Worm (Caenorhabditis elegans) whole organism, L1 larva: ENCODE measurements around the gene B0334.20.

ENCODE experiments used
- C16A3.4 ChIP-seq: fragments of 150-350 bp; optimal IDR thresholded peaks from 2 replicates; lab custom pipeline; 2014; ENCODE audit warnings: missing biosample characterization, missing genetic modification characterization
- F16B12.6 ChIP-seq: fragments of 150-350 bp; optimal IDR thresholded peaks from 2 replicates; lab custom pipeline; 2014; ENCODE audit warnings: missing biosample characterization, missing genetic modification characterization
- ceh-8 ChIP-seq: fragments of 200-800 bp; sonication (Bioruptor generic); optimal IDR thresholded peaks from 2 replicates; lab custom pipeline; 2018; ENCODE audit warnings: mild to moderate bottlenecking, missing genetic modification characterization, moderate library complexity, missing compliant biosample characterization
- ceh-82 ChIP-seq, 3 experiments: fragments of 150-350 bp in 1 of 3; sonication (generic microtip) in 2 of 3; optimal IDR thresholded peaks; 2 replicates each; lab custom pipeline; 2014 to 2017; ENCODE audit warnings: missing biosample characterization in 3 of 3, missing genetic modification characterization in 3 of 3
- ceh-88 ChIP-seq: fragments of 200-800 bp; sonication (Bioruptor generic); IDR thresholded peaks from 2 replicates; pipeline ENCODE4 v1.3.6; 2022; ENCODE audit warnings: missing genetic modification characterization, missing compliant biosample characterization
- ceh-90 ChIP-seq: sonication (generic microtip); optimal IDR thresholded peaks from 2 replicates; lab custom pipeline; 2016; ENCODE audit warnings: missing genetic modification characterization, missing compliant biosample characterization
- dpl-1 ChIP-seq, 3 experiments: fragments of 150-350 bp in 2 of 3; sonication (generic microtip) in 1 of 3; optimal IDR thresholded peaks; 2 replicates each; lab custom pipeline; 2014 to 2017; ENCODE audit warnings: missing biosample characterization in 3 of 3, missing genetic modification characterization in 3 of 3, missing genetic modification reagents in 3 of 3
- dsc-1 ChIP-seq: sonication (generic microtip); optimal IDR thresholded peaks from 2 replicates; lab custom pipeline; 2016; ENCODE audit warnings: mild to moderate bottlenecking, missing genetic modification characterization, missing compliant biosample characterization
- efl-1 ChIP-seq, 4 experiments: fragments of 150-350 bp; optimal IDR thresholded peaks in 3 of 4; peaks in 1 of 4; 1 replicate in 1 of 4; 2 replicates in 3 of 4; lab custom pipeline; 2014; ENCODE audit warnings: missing biosample characterization in 2 of 4, missing genetic modification characterization in 2 of 4, missing genetic modification reagents in 2 of 4
- elt-2 ChIP-seq: sonication (generic microtip); optimal IDR thresholded peaks from 2 replicates; lab custom pipeline; 2016; ENCODE audit warnings: missing genetic modification characterization, mild to moderate bottlenecking, inconsistent platforms, missing compliant biosample characterization, missing genetic modification reagents
- fkh-8 ChIP-seq: sonication (generic microtip); optimal IDR thresholded peaks from 2 replicates; lab custom pipeline; 2016; ENCODE audit warnings: mild to moderate bottlenecking, missing genetic modification characterization, missing compliant biosample characterization
- hlh-4 ChIP-seq: sonication (generic microtip); optimal IDR thresholded peaks from 2 replicates; lab custom pipeline; 2016; ENCODE audit warnings: mild to moderate bottlenecking, missing genetic modification characterization, missing compliant biosample characterization
- isw-1 ChIP-seq: fragments of 200-800 bp; sonication (Bioruptor generic); IDR thresholded peaks from 2 replicates; pipeline ENCODE4 v1.3.6; 2022; ENCODE audit warnings: missing genetic modification characterization, missing compliant biosample characterization
- lin-14 ChIP-seq: fragments of 200-800 bp; sonication (Bioruptor generic); optimal IDR thresholded peaks from 2 replicates; lab custom pipeline; 2018; ENCODE audit warnings: mild to moderate bottlenecking, missing genetic modification characterization, moderate library complexity, missing compliant biosample characterization
- lin-39 ChIP-seq: fragments of 150-350 bp; optimal IDR thresholded peaks from 2 replicates; lab custom pipeline; 2014; ENCODE audit warnings: missing biosample characterization, missing genetic modification reagents, missing genetic modification characterization
- lir-3 ChIP-seq: sonication (generic microtip); optimal IDR thresholded peaks from 2 replicates; lab custom pipeline; 2016; ENCODE audit warnings: mild to moderate bottlenecking, missing genetic modification characterization, moderate library complexity, missing compliant biosample characterization; ENCODE audit not compliant: poor library complexity
- lsy-2 ChIP-seq, 2 experiments: fragments of 150-350 bp; optimal IDR thresholded peaks; 2 replicates each; lab custom pipeline; 2014; ENCODE audit warnings: missing biosample characterization in 2 of 2, missing genetic modification characterization in 2 of 2
- mdl-1 ChIP-seq, 2 experiments: fragments of 150-350 bp; optimal IDR thresholded peaks; 2 replicates each; lab custom pipeline; 2014 to 2017; ENCODE audit warnings: missing biosample characterization in 2 of 2, missing genetic modification characterization in 2 of 2, inconsistent platforms in 1 of 2
- mep-1 ChIP-seq: fragments of 150-350 bp; optimal IDR thresholded peaks from 2 replicates; lab custom pipeline; 2014; ENCODE audit warnings: missing biosample characterization, missing genetic modification characterization
- nhr-11 ChIP-seq: fragments of 150-350 bp; optimal IDR thresholded peaks from 2 replicates; lab custom pipeline; 2014; ENCODE audit warnings: missing biosample characterization, missing genetic modification characterization
- nhr-12 ChIP-seq: sonication (generic microtip); optimal IDR thresholded peaks from 2 replicates; lab custom pipeline; 2017; ENCODE audit warnings: missing biosample characterization, missing genetic modification characterization
- nhr-19 ChIP-seq: fragments of 200-800 bp; sonication (Bioruptor generic); conservative IDR thresholded peaks from 2 replicates; pipeline ENCODE4 v1.3.6; 2022; ENCODE audit warnings: missing genetic modification characterization, missing compliant biosample characterization
- nhr-20 ChIP-seq: sonication (generic microtip); optimal IDR thresholded peaks from 2 replicates; lab custom pipeline; 2016; ENCODE audit warnings: mild to moderate bottlenecking, missing genetic modification characterization, missing compliant biosample characterization
- nhr-28 ChIP-seq: fragments of 150-350 bp; optimal IDR thresholded peaks from 2 replicates; lab custom pipeline; 2014; ENCODE audit warnings: missing biosample characterization, missing genetic modification characterization
- nhr-71 ChIP-seq: sonication (generic microtip); optimal IDR thresholded peaks from 2 replicates; lab custom pipeline; 2016; ENCODE audit warnings: mild to moderate bottlenecking, missing genetic modification characterization, moderate library complexity, missing compliant biosample characterization
- nhr-76 ChIP-seq: sonication (generic microtip); optimal IDR thresholded peaks from 2 replicates; lab custom pipeline; 2017; ENCODE audit warnings: missing biosample characterization, missing genetic modification characterization
- nhr-84 ChIP-seq: sonication (generic microtip); optimal IDR thresholded peaks from 2 replicates; lab custom pipeline; 2017; ENCODE audit warnings: missing biosample characterization, missing genetic modification characterization
- nhr-90 ChIP-seq: sonication (generic microtip); optimal IDR thresholded peaks from 2 replicates; lab custom pipeline; 2016; ENCODE audit warnings: mild to moderate bottlenecking, missing genetic modification characterization, missing compliant biosample characterization; ENCODE audit not compliant: poor library complexity
- pqm-1 ChIP-seq: sonication (generic microtip); optimal IDR thresholded peaks from 3 replicates; lab custom pipeline; 2017; ENCODE audit warnings: missing biosample characterization, missing genetic modification characterization
- rnt-1 ChIP-seq: sonication (generic microtip); optimal IDR thresholded peaks from 2 replicates; lab custom pipeline; 2016; ENCODE audit warnings: mild to moderate bottlenecking, missing genetic modification characterization, moderate library complexity, missing compliant biosample characterization
- snpc-4 ChIP-seq: fragments of 150-350 bp; optimal IDR thresholded peaks from 2 replicates; lab custom pipeline; 2014; ENCODE audit warnings: missing biosample characterization, missing genetic modification characterization
- sox-4 ChIP-seq: sonication (generic microtip); optimal IDR thresholded peaks from 2 replicates; lab custom pipeline; 2016; ENCODE audit warnings: missing genetic modification characterization, missing compliant biosample characterization
- swsn-7 ChIP-seq: sonication (generic microtip); optimal IDR thresholded peaks from 2 replicates; lab custom pipeline; 2016; ENCODE audit warnings: missing genetic modification characterization, missing compliant biosample characterization
- tbx-2 ChIP-seq: sonication (generic microtip); optimal IDR thresholded peaks from 2 replicates; lab custom pipeline; 2016; ENCODE audit warnings: missing genetic modification characterization, missing compliant biosample characterization
- unc-62 ChIP-seq: fragments of 150-350 bp; optimal IDR thresholded peaks from 2 replicates; lab custom pipeline; 2014; ENCODE audit warnings: missing biosample characterization, missing genetic modification reagents, missing genetic modification characterization
- unc-86 ChIP-seq: sonication (generic microtip); optimal IDR thresholded peaks from 2 replicates; lab custom pipeline; 2016; ENCODE audit warnings: missing genetic modification characterization, missing compliant biosample characterization
- unc-98 ChIP-seq: fragments of 200-800 bp; sonication (Bioruptor generic); IDR thresholded peaks from 2 replicates; pipeline ENCODE4 v1.3.6; 2022; ENCODE audit warnings: missing genetic modification characterization, missing compliant biosample characterization
- ztf-11 ChIP-seq, 2 experiments: sonication (generic microtip); optimal IDR thresholded peaks; 2 replicates each; lab custom pipeline; 2016 to 2017; ENCODE audit warnings: missing genetic modification characterization in 2 of 2, missing biosample characterization in 1 of 2, missing compliant biosample characterization in 1 of 2

The B0334.20 gene

DNA sequence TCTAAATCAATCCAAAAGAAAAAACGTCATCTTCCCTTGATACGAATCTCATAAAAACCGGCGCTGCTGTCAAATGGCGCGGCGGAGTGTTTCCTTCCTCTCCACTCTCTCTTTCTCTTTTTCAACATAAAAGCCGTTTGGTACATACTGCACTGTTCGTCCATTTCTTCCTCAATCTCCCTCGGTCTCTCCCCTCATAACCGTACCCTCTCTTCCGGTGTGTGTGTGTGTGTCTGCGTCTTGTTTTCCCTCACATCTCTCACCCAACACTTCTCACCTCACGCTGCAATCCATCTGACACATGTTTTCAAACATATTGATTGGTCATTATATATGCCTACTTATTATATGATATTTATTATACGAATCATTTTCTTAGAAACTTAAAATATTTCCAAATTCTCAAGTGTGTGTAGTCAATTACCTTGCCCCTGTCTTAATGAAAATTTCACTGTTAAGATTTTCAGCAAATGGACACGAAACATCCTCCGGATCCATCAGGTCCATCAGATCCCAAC, 35.8 kb downstream of the B0334.20 start, which contains the start of the genes aars-1 and rga-1 (continued):
- TF ChIP-seq lin-14 (GFP tag; lab: Kevin White, UChicago): peak; percentile 87
- TF ChIP-seq nhr-84 (tag; lab: Kevin White, UChicago): no peak
- TF ChIP-seq efl-1 (optimal IDR thresholded peaks at IDR 0.05; lab: Kevin White, UChicago): peak; percentile 41 to 47
- TF ChIP-seq efl-1 (GFP tag; optimal IDR thresholded peaks at IDR 0.05 in 1 of 2; lab: Kevin White, UChicago): peak; percentile 29 to 91
- peak; percentile 76 for TF ChIP-seq mep-1
- TF ChIP-seq F16B12.6 (tag; lab: Kevin White, UChicago): no peak
- TF ChIP-seq nhr-71 (tag; lab: Kevin White, UChicago): peak; percentile 57
- peak; percentile 24 for TF ChIP-seq swsn-7 (tag; lab: Kevin White, UChicago)
- no peak for TF ChIP-seq nhr-11 (tag; lab: Kevin White, UChicago)
- TF ChIP-seq isw-1: no peak
- no peak for TF ChIP-seq unc-98 (GFP tag; lab: Robert Waterston, UW)
- TF ChIP-seq hlh-4 (tag; lab: Kevin White, UChicago): no peak
- peak in 1 of 3 experiments; percentile 52 for TF ChIP-seq ceh-82 (tag; optimal IDR thresholded peaks at IDR 0.05; lab: Kevin White, UChicago)
- peak; percentile 8 for TF ChIP-seq elt-2
- TF ChIP-seq tbx-2 (tag; lab: Kevin White, UChicago): peak; percentile 55
- TF ChIP-seq unc-86 (tag; lab: Kevin White, UChicago): no peak
- peak; percentile 36 for TF ChIP-seq dsc-1 (tag; lab: Kevin White, UChicago)
- TF ChIP-seq, all 84 proteins: peak for 29

DNA sequence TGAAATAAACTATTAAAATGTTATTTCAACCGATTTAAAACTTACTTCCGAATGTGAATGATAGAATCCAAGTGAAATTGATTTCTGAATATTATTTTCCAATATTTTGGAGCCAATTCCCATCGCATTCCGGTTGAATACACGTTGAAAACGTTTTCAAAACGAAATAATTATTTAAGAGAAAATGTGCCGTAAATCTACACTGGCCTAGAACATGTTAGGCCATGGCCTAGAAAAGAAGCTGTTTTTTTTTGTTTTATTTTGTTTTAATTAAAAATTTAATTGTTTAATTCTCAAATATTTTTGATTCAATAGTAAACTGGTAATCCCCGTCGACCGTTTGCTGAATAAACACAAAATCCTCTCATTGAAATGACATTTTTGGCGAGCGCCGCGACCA, 36.4 kb downstream of the B0334.20 start:
- no peak for TF ChIP-seq nhr-90 (tag; lab: Kevin White, UChicago)
- TF ChIP-seq efl-1 (optimal IDR thresholded peaks at IDR 0.05; lab: Kevin White, UChicago): peak; percentile 9 to 31
- TF ChIP-seq efl-1 (GFP tag; optimal IDR thresholded peaks at IDR 0.05 in 1 of 2; lab: Kevin White, UChicago): peak; percentile 8 to 56
- peak; percentile 46 for TF ChIP-seq ceh-90
- peak; percentile 41 for TF ChIP-seq lir-3 (tag; lab: Kevin White, UChicago)
- no peak for TF ChIP-seq ceh-88 (GFP tag; lab: Robert Waterston, UW)
- TF ChIP-seq dpl-1 (GFP tag; optimal IDR thresholded peaks at IDR 0.05; lab: Kevin White, UChicago): peak in 1 of 3 experiments; percentile 27
- peak in 1 of 2 experiments; percentile 9 for TF ChIP-seq lsy-2 (tag; optimal IDR thresholded peaks at IDR 0.05; lab: Kevin White, UChicago)
- peak; percentile 15 for TF ChIP-seq rnt-1 (tag; lab: Kevin White, UChicago)
- TF ChIP-seq mdl-1 (tag; optimal IDR thresholded peaks at IDR 0.05; lab: Kevin White, UChicago): no peak

DNA sequence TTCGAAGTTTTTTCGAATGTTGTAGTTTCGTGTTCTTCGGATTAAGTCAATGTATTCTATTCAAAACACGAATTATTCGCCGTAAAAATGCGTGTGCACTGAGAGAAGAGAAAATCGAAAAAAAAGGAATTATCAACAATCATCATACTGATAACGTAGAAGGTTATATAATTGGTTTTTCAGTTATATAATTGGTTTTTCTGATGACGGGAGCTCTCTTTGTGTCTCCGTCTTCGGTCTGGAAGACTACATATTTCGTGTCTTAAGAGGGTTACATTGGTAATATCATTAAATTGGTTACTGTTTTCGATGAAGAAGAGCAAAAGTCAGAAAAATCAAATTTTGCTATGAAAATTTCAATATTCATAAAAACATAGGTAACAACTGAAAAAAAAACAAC, 40.4 kb downstream of the B0334.20 start:
- TF ChIP-seq efl-1 (optimal IDR thresholded peaks at IDR 0.05; lab: Kevin White, UChicago) (no peak), efl-1 (GFP tag; optimal IDR thresholded peaks at IDR 0.05 in 1 of 2; lab: Kevin White, UChicago) (peak in 1 of 2 experiments; percentile 38), ceh-8 (GFP tag; lab: Kevin White, UChicago) (no peak)

DNA sequence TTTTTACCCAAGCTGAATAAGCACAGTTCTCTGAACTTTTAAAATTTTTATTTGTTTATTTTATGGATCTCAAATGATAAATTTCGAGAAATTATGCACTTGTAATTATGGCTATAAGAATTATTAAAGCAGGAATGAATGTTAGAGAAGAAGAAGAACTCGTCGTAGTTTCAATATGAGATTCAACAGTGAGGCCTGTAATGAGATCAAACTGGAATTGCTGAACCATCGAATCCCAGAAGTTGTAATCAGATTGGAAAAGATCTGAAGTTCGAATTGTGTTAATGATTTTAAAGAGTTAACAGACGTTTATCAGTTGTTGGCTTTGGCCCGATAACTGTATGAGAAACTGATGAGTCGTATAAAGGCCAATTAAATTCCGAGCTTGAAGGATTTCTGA, 44.5 kb downstream of the B0334.20 start:
- no peak for TF ChIP-seq lir-3 (tag; lab: Kevin White, UChicago)
- no peak for TF ChIP-seq fkh-8 (tag; lab: Kevin White, UChicago)
- no peak for TF ChIP-seq elt-2
- TF ChIP-seq nhr-28: no peak
- TF ChIP-seq nhr-20 (tag; lab: Kevin White, UChicago): no peak
- TF ChIP-seq C16A3.4 (tag; lab: Kevin White, UChicago): no peak
- no peak for TF ChIP-seq nhr-84 (tag; lab: Kevin White, UChicago)
- TF ChIP-seq unc-86 (tag; lab: Kevin White, UChicago): no peak
- no peak for TF ChIP-seq unc-62
- TF ChIP-seq snpc-4 (tag; lab: Kevin White, UChicago): no peak
- no peak for TF ChIP-seq nhr-19 (GFP tag; lab: Robert Waterston, UW)
- no peak for TF ChIP-seq sox-4 (tag; lab: Kevin White, UChicago)
- no peak for TF ChIP-seq pqm-1 (tag; lab: Kevin White, UChicago)
- TF ChIP-seq ztf-11 (tag; optimal IDR thresholded peaks at IDR 0.05; lab: Kevin White, UChicago): no peak
- TF ChIP-seq ceh-88 (GFP tag; lab: Robert Waterston, UW): no peak
- no peak for TF ChIP-seq nhr-12 (tag; lab: Kevin White, UChicago)
- TF ChIP-seq lsy-2 (tag; optimal IDR thresholded peaks at IDR 0.05; lab: Kevin White, UChicago): no peak
- TF ChIP-seq nhr-71 (tag; lab: Kevin White, UChicago): no peak
- TF ChIP-seq lin-39 (tag; lab: Kevin White, UChicago): no peak
- TF ChIP-seq nhr-76 (tag; lab: Kevin White, UChicago): no peak
